Fruit fly (Drosophila melanogaster): ENCODE data around the gene CG5885.
A peak's percentile ranks its signal among the peaks of the same experiment; 100 is the strongest.

Gene CG5885

dm6 chr2L:9954119-9954518 is 36.0 kb upstream of the CG5885 start, which contains the start of the genes CG13126 and CG4709 (continued):
- TF ChIP-seq CG8765 (GFP tag; IDR thresholded peaks at IDR 0.05) (peak; percentile 74), ab (GFP tag; optimal IDR thresholded peaks at IDR 0.05) (no peak), emc (GFP tag; optimal IDR thresholded peaks at IDR 0.05) (peak; percentile 1), abd-A (tag; optimal IDR thresholded peaks at IDR 0.05) (no peak), Six4 (GFP tag; optimal IDR thresholded peaks at IDR 0.05) (peak; percentile 90), Poxn (GFP tag; IDR thresholded peaks at IDR 0.05) (no peak; the same call in 1 of the 2 replicates), run (tag; optimal IDR thresholded peaks at IDR 0.05) (peak; percentile 88), hth (optimal IDR thresholded peaks at IDR 0.05) (no peak), pita (GFP tag; optimal IDR thresholded peaks at IDR 0.05) (no peak), Hr3 (GFP tag; optimal IDR thresholded peaks at IDR 0.05) (peak; percentile 89), CG11504 (tag; optimal IDR thresholded peaks at IDR 0.05) (peak; percentile 91), Atf-2 (GFP tag; optimal IDR thresholded peaks at IDR 0.05) (peak; percentile 10), lmd (GFP tag; IDR thresholded peaks at IDR 0.05) (peak; percentile 89), CG4282 (GFP tag; optimal IDR thresholded peaks at IDR 0.05) (no peak), D19B (GFP tag; optimal IDR thresholded peaks at IDR 0.05) (peak; percentile 81), gem (tag; optimal IDR thresholded peaks at IDR 0.05) (peak; percentile 96), CG7987 (GFP tag; optimal IDR thresholded peaks at IDR 0.05) (peak; percentile 60), Ets65A (GFP tag) (peak; percentile 90), Doc3 (GFP tag; IDR thresholded peaks at IDR 0.05; ENCODE audit: partially characterized antibody) (no peak), ranshi (GFP tag; IDR thresholded peaks at IDR 0.05) (peak; percentile 91), CG1792 (GFP tag; optimal IDR thresholded peaks at IDR 0.05) (peak; percentile 36), nau (GFP tag; optimal IDR thresholded peaks at IDR 0.05) (peak; percentile 85), CG13287 (GFP tag; IDR thresholded peaks at IDR 0.05; ENCODE audit: partially characterized antibody) (no peak; the same call in 1 of the 2 replicates), Pdp1 (GFP tag; optimal IDR thresholded peaks at IDR 0.05) (peak; percentile 25 to 71), Asciz (GFP tag; optimal IDR thresholded peaks at IDR 0.05) (peak; percentile 90), gcm (GFP tag; optimal IDR thresholded peaks at IDR 0.05) (peak; percentile 93), HLH4C (GFP tag; IDR thresholded peaks at IDR 0.05; ENCODE audit: partially characterized antibody) (no peak), cwo (GFP tag; optimal IDR thresholded peaks at IDR 0.05) (peak; percentile 88), ind (GFP tag; optimal IDR thresholded peaks at IDR 0.05) (peak; percentile 91), CG2875 (GFP tag; optimal IDR thresholded peaks at IDR 0.05) (peak; percentile 77), CG13424 (tag; optimal IDR thresholded peaks at IDR 0.05) (peak; percentile 92), Sry-β (GFP tag; optimal IDR thresholded peaks at IDR 0.05) (peak; percentile 61), fd102C (GFP tag; optimal IDR thresholded peaks at IDR 0.05) (peak; percentile 59), pros (GFP tag; optimal IDR thresholded peaks at IDR 0.05) (peak; percentile 23), CG33557 (GFP tag; optimal IDR thresholded peaks at IDR 0.05) (peak; percentile 87), CG9797 (GFP tag; optimal IDR thresholded peaks at IDR 0.05) (peak; percentile 43), h (optimal IDR thresholded peaks at IDR 0.05) (no peak), CG18599 (GFP tag; optimal IDR thresholded peaks at IDR 0.05) (peak; percentile 96), chm (GFP tag; IDR thresholded peaks at IDR 0.05) (peak; percentile 33; the same call in 1 of the 2 replicates), zfh2 (GFP tag; optimal IDR thresholded peaks at IDR 0.05) (peak; percentile 49), BEAF-32 (GFP tag; optimal IDR thresholded peaks at IDR 0.05) (peak; percentile 30), Fer1 (GFP tag; optimal IDR thresholded peaks at IDR 0.05) (peak; percentile 94), CG12391 (tag; optimal IDR thresholded peaks at IDR 0.05) (peak; percentile 96), ato (GFP tag; IDR thresholded peaks at IDR 0.05; ENCODE audit: partially characterized antibody) (no peak), zf30C (GFP tag; optimal IDR thresholded peaks at IDR 0.05) (no peak), ac (GFP tag; optimal IDR thresholded peaks at IDR 0.05) (peak; percentile 39), hbn (GFP tag; IDR thresholded peaks at IDR 0.05; ENCODE audit: partially characterized antibody) (no peak), CG12744 (GFP tag; optimal IDR thresholded peaks at IDR 0.05) (no peak), CG16813 (GFP tag; IDR thresholded peaks at IDR 0.05; ENCODE audit: partially characterized antibody) (no peak), CG14050 (GFP tag; IDR thresholded peaks at IDR 0.05) (peak; percentile 76)
